Fruit fly (Drosophila melanogaster) whole organism, wandering third instar larva: ENCODE results near the gene yellow-e3.

ENCODE experiments used
- Abd-B ChIP-seq: fragments of >200 bp; optimal IDR thresholded peaks from 2 replicates; lab custom pipeline; 2017; ENCODE audit warnings: missing biosample characterization, missing genetic modification characterization
- h ChIP-seq: fragments of 200-800 bp; sonication (Bioruptor generic); optimal IDR thresholded peaks from 3 replicates; lab custom pipeline; 2016; ENCODE audit warnings: missing biosample characterization, mild to moderate bottlenecking, missing genetic modification characterization
- sage ChIP-seq: fragments of 200-800 bp; sonication (Bioruptor generic); optimal IDR thresholded peaks from 2 replicates; lab custom pipeline; 2016; ENCODE audit warnings: missing biosample characterization, mild to moderate bottlenecking, missing genetic modification characterization
- woc ChIP-seq: sonication (Bioruptor generic); optimal IDR thresholded peaks from 2 replicates; lab custom pipeline; 2016; ENCODE audit warnings: missing biosample characterization, mild to moderate bottlenecking, missing genetic modification characterization

- TF ChIP-seq Abd-B (GFP tag; lab: Kevin White, UChicago) (no peak), woc (GFP tag; lab: Kevin White, UChicago) (no peak), sage (no peak), h (GFP tag; lab: Kevin White, UChicago) (no peak)
Observed at dm6 chr3R:13435836-13436235, 31.2 kb upstream of the yellow-e3 start.
